Fruit fly (Drosophila melanogaster) whole organism, wandering third instar larva: ENCODE data around the gene CheB93b.

Source experiments
- Dif ChIP-seq: fragments of 200-275, 200-300 bp; sonication (Bioruptor generic); optimal IDR thresholded peaks from 2 replicates; lab custom pipeline; 2018; ENCODE audit warnings: missing biosample characterization, missing genetic modification characterization; ENCODE audit not compliant: partially characterized antibody
- sv ChIP-seq: fragments of 200-800 bp; sonication (Bioruptor generic); optimal IDR thresholded peaks from 3 replicates; lab custom pipeline; 2016; ENCODE audit warnings: missing biosample characterization, missing genetic modification characterization

DNA sequence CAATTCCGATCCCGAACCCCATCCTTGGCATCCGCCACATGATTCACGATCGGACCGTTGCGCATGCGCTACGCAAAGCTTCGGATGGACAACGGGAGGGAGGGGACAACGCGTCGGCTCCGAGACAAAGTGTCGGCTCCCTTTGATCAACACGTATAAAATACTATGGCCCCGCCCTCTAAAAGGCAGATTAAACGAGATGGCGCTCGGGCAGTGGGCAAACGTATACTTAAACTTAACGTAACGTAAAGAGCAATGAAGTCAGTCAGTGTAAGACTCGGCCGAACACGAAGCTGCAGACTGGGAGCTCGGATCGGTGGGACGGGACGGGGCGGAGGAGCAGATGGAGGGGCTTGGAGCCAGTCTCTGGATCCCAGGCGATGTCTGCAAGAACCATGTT, 8.0 kb downstream of the CheB93b start:
- TF ChIP-seq Dif (GFP tag; lab: Kevin White, UChicago) (no peak), sv (GFP tag; lab: Kevin White, UChicago) (no peak)
